Worm (Caenorhabditis elegans): ENCODE measurements around the gene tag-322.

The tag-322 gene

ce11 chrIV:7770162-7770561, 15.2 kb downstream of the tag-322 start, which contains the start of gene rdl-1:
Gene rdl-1, minus strand, starts transcription at chrIV:7770262.
- no peak for TF ChIP-seq ctbp-1 (GFP tag; IDR thresholded peaks at IDR 0.05)
- TF ChIP-seq nhr-25 (tag; optimal IDR thresholded peaks at IDR 0.05; ENCODE audit: borderline replicate concordance, insufficient read depth): no peak
- no peak for TF ChIP-seq mes-2 (tag; optimal IDR thresholded peaks at IDR 0.05; ENCODE audit: poor library complexity, severe bottlenecking)
- TF ChIP-seq ceh-20 (GFP tag; IDR thresholded peaks at IDR 0.05): no peak
- TF ChIP-seq pha-4 (GFP tag; IDR thresholded peaks at IDR 0.05): no peak
- TF ChIP-seq pha-4 (tag; optimal IDR thresholded peaks at IDR 0.05): no peak
- TF ChIP-seq nhr-42 (GFP tag; IDR thresholded peaks at IDR 0.05): no peak

ce11 chrIV:7764319-7764718, 21.0 kb downstream of the tag-322 start:
- TF ChIP-seq nhr-6 (tag; optimal IDR thresholded peaks at IDR 0.05) (no peak), snpc-1.2 (GFP tag; IDR thresholded peaks at IDR 0.05) (peak; percentile 67; the same call in 1 of the 2 replicates), egl-27 (tag; optimal IDR thresholded peaks at IDR 0.05) (no peak), aly-2 (tag; optimal IDR thresholded peaks at IDR 0.05) (no peak), vab-7 (GFP tag; IDR thresholded peaks at IDR 0.05) (no peak), lin-38 (GFP tag; IDR thresholded peaks at IDR 0.05) (0 out of 2 replicates have a peak, but pooled peaks have one; percentile 5), ama-1 (optimal IDR thresholded peaks at IDR 0.05) (no peak), zag-1 (tag; optimal IDR thresholded peaks at IDR 0.05) (no peak), lin-15B (tag; optimal IDR thresholded peaks at IDR 0.05) (no peak), unc-62 (GFP tag; optimal IDR thresholded peaks at IDR 0.05 in 1 of 2) (peak in 1 of 2 experiments; percentile 73), unc-62 (tag; optimal IDR thresholded peaks at IDR 0.05) (no peak), ceh-62 (tag; optimal IDR thresholded peaks at IDR 0.05) (no peak)

- TF ChIP-seq daf-19 (GFP tag; conservative IDR thresholded peaks at IDR 0.05) (no peak), ceh-28 (tag; optimal IDR thresholded peaks at IDR 0.05) (no peak), lir-3 (tag; optimal IDR thresholded peaks at IDR 0.05) (no peak), ZK337.2 (GFP tag; IDR thresholded peaks at IDR 0.05) (no peak), jun-1 (tag; optimal IDR thresholded peaks at IDR 0.05) (no peak), fkh-10 (GFP tag; optimal IDR thresholded peaks at IDR 0.05) (no peak), madf-9 (GFP tag; conservative IDR thresholded peaks at IDR 0.05) (no peak), hif-1 (tag; optimal IDR thresholded peaks at IDR 0.05) (no peak), Y48G9A.11 (GFP tag; IDR thresholded peaks at IDR 0.05) (no peak), ctbp-1 (GFP tag; IDR thresholded peaks at IDR 0.05) (no peak), nhr-42 (GFP tag; IDR thresholded peaks at IDR 0.05) (no peak), pqm-1 (tag; optimal IDR thresholded peaks at IDR 0.05) (no peak), hmg-1.1 (GFP tag; IDR thresholded peaks at IDR 0.05) (no peak)
Measured at ce11 chrIV:7763748-7764147, 21.6 kb downstream of the tag-322 start, which contains the start of the genes C46A5.6 and C46A5.1. Gene C46A5.6, minus strand, starts transcription at chrIV:7763848. Gene C46A5.1, plus strand, starts transcription at chrIV:7763931.

ce11 chrIV:7760117-7760516, 25.2 kb downstream of the tag-322 start, which contains the start of gene del-7:
Gene del-7, plus strand, starts transcription at chrIV:7760417.
- TF ChIP-seq nhr-42 (GFP tag; IDR thresholded peaks at IDR 0.05) (no peak), Y5F2A.4 (GFP tag; optimal IDR thresholded peaks at IDR 0.05) (no peak), F26F4.8 (GFP tag; conservative IDR thresholded peaks at IDR 0.05) (no peak), snpc-1.2 (GFP tag; IDR thresholded peaks at IDR 0.05) (no peak), mdl-1 (tag; optimal IDR thresholded peaks at IDR 0.05) (no peak), lim-7 (GFP tag; IDR thresholded peaks at IDR 0.05) (no peak), zfp-2 (tag; optimal IDR thresholded peaks at IDR 0.05) (no peak), lir-3 (tag; optimal IDR thresholded peaks at IDR 0.05) (no peak), set-16 (GFP tag; IDR thresholded peaks at IDR 0.05) (no peak), mxl-2 (GFP tag; conservative IDR thresholded peaks at IDR 0.05) (no peak), ztf-7 (tag; optimal IDR thresholded peaks at IDR 0.05) (no peak), D1046.2 (GFP tag; IDR thresholded peaks at IDR 0.05) (no peak), lin-15B (tag; optimal IDR thresholded peaks at IDR 0.05) (no peak), hif-1 (tag; optimal IDR thresholded peaks at IDR 0.05) (no peak), hlh-30 (tag; optimal IDR thresholded peaks at IDR 0.05; ENCODE audit: insufficient read depth) (no peak), daf-8 (GFP tag; IDR thresholded peaks at IDR 0.05) (no peak), Y105C5A.15 (GFP tag; IDR thresholded peaks at IDR 0.05) (no peak), aha-1 (tag) (no peak)
